Worm (Caenorhabditis elegans) whole organism, late embryonic: ENCODE results near the gene slcf-1.

Source experiments
- C38D4.7 ChIP-seq: fragments of 200-800 bp; sonication (Bioruptor generic); optimal IDR thresholded peaks from 2 replicates; lab custom pipeline; 2018; ENCODE audit warnings: mild to moderate bottlenecking, missing genetic modification characterization, moderate library complexity, missing compliant biosample characterization
- F13H6.1 ChIP-seq: sonication (generic microtip); optimal IDR thresholded peaks from 2 replicates; lab custom pipeline; 2016; ENCODE audit warnings: missing genetic modification characterization, missing compliant biosample characterization
- K09A11.1 ChIP-seq: sonication (generic microtip); optimal IDR thresholded peaks from 2 replicates; lab custom pipeline; 2017; ENCODE audit warnings: antibody characterized with exemption, mild to moderate bottlenecking, missing genetic modification characterization, missing compliant biosample characterization; ENCODE audit not compliant: insufficient read depth
- Y22D7AL.16 ChIP-seq: sonication (generic microtip); optimal IDR thresholded peaks from 2 replicates; lab custom pipeline; 2016; ENCODE audit warnings: missing genetic modification characterization, missing compliant biosample characterization
- ahr-1 ChIP-seq: sonication (generic microtip); optimal IDR thresholded peaks from 2 replicates; lab custom pipeline; 2016; ENCODE audit warnings: missing genetic modification characterization, missing compliant biosample characterization
- ceh-14 ChIP-seq: sonication (generic microtip); optimal IDR thresholded peaks from 2 replicates; lab custom pipeline; 2016; ENCODE audit warnings: missing genotype, missing genetic modification characterization, missing compliant biosample characterization
- ceh-18 ChIP-seq: sonication (generic microtip); optimal IDR thresholded peaks from 2 replicates; lab custom pipeline; 2016; ENCODE audit warnings: missing genetic modification characterization, missing compliant biosample characterization
- ceh-2 ChIP-seq: sonication (generic microtip); optimal IDR thresholded peaks from 2 replicates; lab custom pipeline; 2016; ENCODE audit warnings: missing genotype, missing genetic modification characterization, missing compliant biosample characterization
- ceh-22 ChIP-seq: sonication (generic microtip); optimal IDR thresholded peaks from 2 replicates; lab custom pipeline; 2017; ENCODE audit warnings: missing biosample characterization, missing genetic modification characterization
- ceh-24 ChIP-seq: sonication (generic microtip); optimal IDR thresholded peaks from 2 replicates; lab custom pipeline; 2016; ENCODE audit warnings: mild to moderate bottlenecking, missing genetic modification characterization, missing compliant biosample characterization
- ceh-34 ChIP-seq: sonication (generic microtip); optimal IDR thresholded peaks from 2 replicates; lab custom pipeline; 2016; ENCODE audit warnings: mild to moderate bottlenecking, missing genetic modification characterization, missing compliant biosample characterization
- ceh-45 ChIP-seq: fragments of 200-800 bp; sonication (Bioruptor generic); IDR thresholded peaks from 2 replicates; pipeline ENCODE4 v1.3.6; 2022; ENCODE audit warnings: missing genetic modification reagents, missing genetic modification characterization, missing compliant biosample characterization
- dmd-4 ChIP-seq: sonication (generic microtip); optimal IDR thresholded peaks from 2 replicates; lab custom pipeline; 2016; ENCODE audit warnings: borderline replicate concordance, missing genetic modification characterization, missing compliant biosample characterization
- elt-2 ChIP-seq: sonication (generic microtip); optimal IDR thresholded peaks from 2 replicates; lab custom pipeline; 2016; ENCODE audit warnings: missing genetic modification reagents, missing genetic modification characterization, missing compliant biosample characterization
- eyg-1 ChIP-seq: sonication (generic microtip); optimal IDR thresholded peaks from 2 replicates; lab custom pipeline; 2016; ENCODE audit warnings: missing genotype, missing genetic modification characterization, missing compliant biosample characterization
- fax-1 ChIP-seq: sonication (generic microtip); optimal IDR thresholded peaks from 2 replicates; lab custom pipeline; 2016; ENCODE audit warnings: missing genotype, missing genetic modification characterization, missing compliant biosample characterization
- fkh-10 ChIP-seq: fragments of 150-350 bp; optimal IDR thresholded peaks from 2 replicates; lab custom pipeline; 2014; ENCODE audit warnings: missing biosample characterization, missing genetic modification reagents, missing genetic modification characterization
- fkh-6 ChIP-seq: sonication (generic microtip); optimal IDR thresholded peaks from 2 replicates; lab custom pipeline; 2016; ENCODE audit warnings: missing genetic modification characterization, missing compliant biosample characterization
- gmeb-2 ChIP-seq: sonication (generic microtip); optimal IDR thresholded peaks from 2 replicates; lab custom pipeline; 2016; ENCODE audit warnings: missing genetic modification characterization, inconsistent platforms, missing compliant biosample characterization
- hlh-15 ChIP-seq: sonication (generic microtip); optimal IDR thresholded peaks from 2 replicates; lab custom pipeline; 2016; ENCODE audit warnings: missing genetic modification characterization, missing compliant biosample characterization
- lin-11 ChIP-seq: fragments of 200-800 bp; sonication (Bioruptor generic); optimal IDR thresholded peaks from 2 replicates; lab custom pipeline; 2018; ENCODE audit warnings: mild to moderate bottlenecking, missing genetic modification characterization, missing compliant biosample characterization
- mec-3 ChIP-seq: sonication (generic microtip); optimal IDR thresholded peaks from 2 replicates; lab custom pipeline; 2016; ENCODE audit warnings: borderline replicate concordance, missing genetic modification characterization, missing compliant biosample characterization
- nhr-11 ChIP-seq: fragments of 150-350 bp; optimal IDR thresholded peaks from 2 replicates; lab custom pipeline; 2014; ENCODE audit warnings: missing biosample characterization, missing genetic modification characterization
- nhr-232 ChIP-seq: sonication (generic microtip); optimal IDR thresholded peaks from 2 replicates; lab custom pipeline; 2016; ENCODE audit warnings: missing genetic modification characterization, missing compliant biosample characterization
- odd-2 ChIP-seq: sonication (generic microtip); optimal IDR thresholded peaks from 2 replicates; lab custom pipeline; 2017; ENCODE audit warnings: antibody characterized with exemption, mild to moderate bottlenecking, missing genetic modification characterization, missing compliant biosample characterization
- pag-3 ChIP-seq: sonication (generic microtip); optimal IDR thresholded peaks from 2 replicates; lab custom pipeline; 2016; ENCODE audit warnings: missing compliant biosample characterization, missing genetic modification characterization, borderline replicate concordance
- pat-9 ChIP-seq: fragments of 200-800 bp; sonication (Bioruptor generic); optimal IDR thresholded peaks from 2 replicates; lab custom pipeline; 2018; ENCODE audit warnings: mild to moderate bottlenecking, missing genetic modification characterization, moderate library complexity, missing compliant biosample characterization
- pax-1 ChIP-seq: fragments of 150-350 bp; optimal IDR thresholded peaks from 2 replicates; lab custom pipeline; 2014; ENCODE audit warnings: missing biosample characterization, missing genetic modification characterization
- pqm-1 ChIP-seq: sonication (generic microtip); optimal IDR thresholded peaks from 2 replicates; lab custom pipeline; 2016; ENCODE audit warnings: missing genetic modification characterization, missing compliant biosample characterization
- pros-1 ChIP-seq: fragments of 150-350 bp; optimal IDR thresholded peaks from 2 replicates; lab custom pipeline; 2014; ENCODE audit warnings: missing biosample characterization, missing genetic modification reagents, missing genetic modification characterization
- ref-2 ChIP-seq: sonication (generic microtip); optimal IDR thresholded peaks from 2 replicates; lab custom pipeline; 2016; ENCODE audit warnings: missing genetic modification characterization, missing compliant biosample characterization
- sox-2 ChIP-seq: fragments of 200-800 bp; sonication (Bioruptor generic); IDR thresholded peaks from 2 replicates; pipeline ENCODE4 v1.3.6; 2022; ENCODE audit warnings: missing genetic modification reagents, missing genetic modification characterization, missing compliant biosample characterization
- unc-3 ChIP-seq, 2 experiments: fragments of 200-800 bp in 1 of 2; sonication (Bioruptor generic) in 1 of 2; sonication (generic microtip) in 1 of 2; conservative IDR thresholded peaks in 1 of 2; optimal IDR thresholded peaks in 1 of 2; 2 replicates each; pipeline versions ENCODE4 v1.3.6 to Lab custom; 2016 to 2022; ENCODE audit warnings: missing compliant biosample characterization in 2 of 2, missing genetic modification characterization in 2 of 2, missing genetic modification reagents in 1 of 2
- unc-55 ChIP-seq: sonication (generic microtip); optimal IDR thresholded peaks from 2 replicates; lab custom pipeline; 2017; ENCODE audit warnings: missing biosample characterization, missing genetic modification reagents, missing genetic modification characterization
- unc-86 ChIP-seq: sonication (generic microtip); optimal IDR thresholded peaks from 2 replicates; lab custom pipeline; 2016; ENCODE audit warnings: missing genetic modification characterization, missing compliant biosample characterization
- zip-5 ChIP-seq: sonication (generic microtip); optimal IDR thresholded peaks from 2 replicates; lab custom pipeline; 2016; ENCODE audit warnings: missing genetic modification characterization, missing compliant biosample characterization
- ztf-16 ChIP-seq: sonication (generic microtip); optimal IDR thresholded peaks from 2 replicates; lab custom pipeline; 2017; ENCODE audit warnings: missing genetic modification characterization, missing compliant biosample characterization

Gene slcf-1

DNA sequence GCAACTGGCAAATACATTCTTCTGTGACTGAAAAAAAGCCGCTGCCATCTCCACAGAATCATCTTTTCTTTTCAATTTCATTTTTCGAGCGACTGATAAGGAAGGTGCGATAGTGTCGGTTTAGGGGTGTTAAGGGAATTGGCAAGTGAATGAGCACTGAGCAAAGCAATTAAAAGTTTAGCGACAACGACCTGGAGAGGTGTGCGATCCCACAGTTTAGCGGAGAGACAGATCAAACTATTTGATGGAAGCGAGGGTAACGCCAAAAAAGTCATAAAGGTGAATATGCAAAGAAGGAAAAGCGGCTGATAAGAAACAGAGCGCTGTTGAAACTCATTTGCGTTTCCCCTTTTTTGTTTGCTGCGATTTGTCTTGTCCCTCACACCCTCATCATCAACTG lies at the start of gene slcf-1, which contains the start of gene F14F3.5:
Gene slcf-1 (plus strand): TSS at position 302 of the 400 bp plus-strand sequence.
Gene F14F3.5 (minus strand): TSS at position 234 of the 400 bp plus-strand sequence.
- peak; percentile 42 for TF ChIP-seq elt-2 (tag; lab: Kevin White, UChicago)
- TF ChIP-seq pros-1 (tag; lab: Kevin White, UChicago): no peak
- TF ChIP-seq pag-3: no peak
- no peak for TF ChIP-seq ceh-34 (tag; lab: Kevin White, UChicago)
- no peak for TF ChIP-seq K09A11.1
- no peak for TF ChIP-seq eyg-1

DNA sequence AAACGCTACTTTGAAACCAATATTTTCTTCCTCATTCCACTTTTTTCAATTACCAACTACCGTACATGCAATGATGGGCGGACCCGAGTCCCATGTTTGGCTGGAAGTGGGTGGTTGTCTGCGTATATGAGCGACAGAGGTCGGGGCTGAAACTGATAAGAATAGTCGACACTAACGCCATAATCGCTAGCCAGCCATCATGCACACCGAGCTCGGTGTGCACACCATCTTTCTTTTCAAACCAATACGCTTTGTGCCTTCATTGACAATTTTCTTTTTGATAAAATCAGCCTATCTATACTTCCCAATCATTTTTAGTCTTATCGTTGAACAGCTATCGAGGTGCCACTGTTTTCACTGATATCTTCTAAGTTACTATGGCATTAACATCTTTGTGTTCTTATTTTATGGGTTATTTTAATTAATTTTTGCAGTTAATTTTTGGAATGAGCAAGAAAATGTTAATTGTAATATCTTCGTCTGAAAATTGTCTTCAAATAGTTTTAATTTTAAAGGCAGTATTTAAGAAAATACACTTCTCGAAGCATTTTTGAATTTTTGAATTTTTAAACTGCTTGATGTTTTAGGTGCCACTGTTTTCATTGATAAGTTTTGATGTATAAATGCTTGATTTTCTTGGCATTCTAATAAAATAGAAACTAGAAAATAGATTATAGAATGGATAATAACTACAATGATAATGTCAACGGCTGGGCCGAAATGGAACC lies 48.4 kb upstream of the slcf-1 start, which contains the start of gene elt-2:
Gene elt-2 (plus strand): TSS at position 678 of the 728 bp plus-strand sequence.
- TF ChIP-seq dmd-4 (tag; lab: Kevin White, UChicago) (no peak), pqm-1 (tag; lab: Kevin White, UChicago) (peak; percentile 3), mec-3 (tag; lab: Kevin White, UChicago) (no peak), nhr-232 (no peak)

DNA sequence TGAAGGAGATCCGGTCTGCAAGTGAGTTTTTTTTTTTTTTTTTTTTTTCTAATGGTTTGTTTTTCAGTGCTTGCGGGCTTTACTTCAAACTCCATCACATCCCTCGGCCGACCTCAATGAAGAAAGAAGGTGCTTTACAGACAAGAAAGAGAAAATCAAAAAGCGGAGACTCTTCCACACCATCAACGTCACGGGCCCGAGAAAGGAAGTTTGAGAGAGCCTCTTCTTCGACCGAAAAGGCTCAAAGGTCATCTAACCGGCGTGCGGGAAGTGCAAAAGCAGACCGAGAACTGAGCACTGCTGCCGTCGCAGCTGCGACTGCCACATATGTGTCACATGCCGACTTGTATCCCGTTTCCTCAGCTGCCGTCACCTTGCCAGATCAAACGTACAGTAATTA lies 46.8 kb upstream of the slcf-1 start:
- TF ChIP-seq lin-11 (tag; lab: Kevin White, UChicago) (no peak), pax-1 (no peak), nhr-11 (tag; lab: Kevin White, UChicago) (no peak), gmeb-2 (tag; lab: Kevin White, UChicago) (no peak), unc-3 (GFP tag; conservative IDR thresholded peaks at IDR 0.05; lab: Robert Waterston, UW) (no peak), unc-3 (tag; optimal IDR thresholded peaks at IDR 0.05; lab: Kevin White, UChicago) (no peak), dmd-4 (tag; lab: Kevin White, UChicago) (no peak), unc-86 (no peak), fax-1 (tag; lab: Kevin White, UChicago) (no peak), elt-2 (tag; lab: Kevin White, UChicago) (no peak), ref-2 (tag; lab: Kevin White, UChicago) (no peak), F13H6.1 (tag; lab: Kevin White, UChicago) (no peak), mec-3 (tag; lab: Kevin White, UChicago) (no peak), ceh-24 (no peak), ztf-16 (tag; lab: Kevin White, UChicago) (no peak), ceh-14 (tag; lab: Kevin White, UChicago) (no peak), fkh-6 (tag; lab: Kevin White, UChicago) (no peak), odd-2 (no peak)
- TF ChIP-seq, all 69 proteins: peak for 0

DNA sequence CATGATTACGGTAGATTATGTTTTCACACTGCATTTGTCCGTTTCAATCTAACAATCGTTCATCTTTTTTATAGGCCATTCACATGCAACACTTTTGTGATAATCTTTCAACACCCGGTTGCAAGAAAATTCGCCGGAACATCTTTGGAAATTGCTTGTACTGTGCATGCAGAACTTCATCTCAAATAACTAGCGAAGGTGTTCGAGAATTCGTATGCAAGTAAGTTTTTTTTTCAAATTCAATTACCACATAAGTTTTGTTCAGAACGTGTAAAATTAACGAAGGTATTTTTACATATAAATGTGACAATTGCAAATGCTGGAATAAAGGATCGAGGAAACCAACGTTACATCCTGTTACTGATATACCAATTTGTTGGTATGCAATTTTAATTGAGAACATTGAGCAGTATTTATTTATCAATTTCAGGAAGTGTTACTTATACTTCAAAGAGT lies 43.8 kb upstream of the slcf-1 start, which contains the start of gene C33D3.3:
Gene C33D3.3 (plus strand): TSS at position 51 of the 456 bp plus-strand sequence.
- TF ChIP-seq pros-1 (tag; lab: Kevin White, UChicago): no peak
- TF ChIP-seq sox-2 (GFP tag; lab: Robert Waterston, UW): no peak
- TF ChIP-seq F13H6.1 (tag; lab: Kevin White, UChicago): no peak
- no peak for TF ChIP-seq ceh-24
- TF ChIP-seq ceh-22: no peak
- TF ChIP-seq ceh-34 (tag; lab: Kevin White, UChicago): no peak
- TF ChIP-seq K09A11.1: no peak
- TF ChIP-seq unc-55 (GFP tag; lab: Kevin White, UChicago): no peak
- no peak for TF ChIP-seq ref-2 (tag; lab: Kevin White, UChicago)
- TF ChIP-seq ceh-45 (GFP tag; lab: Robert Waterston, UW): no peak
- TF ChIP-seq ceh-2 (tag; lab: Kevin White, UChicago): no peak
- TF ChIP-seq hlh-15 (tag; lab: Kevin White, UChicago): no peak
- TF ChIP-seq pqm-1 (tag; lab: Kevin White, UChicago): no peak
- no peak for TF ChIP-seq pax-1
- no peak for TF ChIP-seq C38D4.7 (GFP tag; lab: Kevin White, UChicago)
- TF ChIP-seq, all 69 proteins: peak for 0

DNA sequence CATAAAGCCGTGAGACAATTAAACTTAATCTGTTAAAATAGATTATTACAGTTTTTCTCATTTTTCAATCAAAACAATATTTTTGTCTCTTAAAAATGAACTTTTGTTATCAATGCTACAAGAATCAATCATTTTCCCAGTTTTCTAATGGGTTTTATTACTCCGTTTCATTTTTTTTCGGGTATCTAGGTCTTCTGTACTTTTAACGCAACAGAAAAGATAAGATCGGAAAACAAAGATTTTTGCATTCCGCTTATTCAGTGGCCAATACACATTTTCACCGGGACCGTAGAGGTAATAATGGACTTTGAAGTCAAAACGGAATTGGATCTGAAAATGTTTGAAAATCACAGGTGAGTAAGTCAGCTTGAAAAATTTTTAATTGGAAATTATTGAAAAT lies 40.3 kb upstream of the slcf-1 start, which contains the start of gene C33D3.4:
Gene C33D3.4 (plus strand): TSS at position 301 of the 400 bp plus-strand sequence.
- TF ChIP-seq unc-55 (GFP tag; lab: Kevin White, UChicago) (no peak), pax-1 (no peak), ahr-1 (tag; lab: Kevin White, UChicago) (no peak), fkh-10 (GFP tag; lab: Kevin White, UChicago) (no peak), ceh-18 (tag; lab: Kevin White, UChicago) (no peak), Y22D7AL.16 (tag; lab: Kevin White, UChicago) (no peak), ceh-22 (no peak), pat-9 (tag; lab: Kevin White, UChicago) (no peak), zip-5 (tag; lab: Kevin White, UChicago) (no peak), ref-2 (tag; lab: Kevin White, UChicago) (no peak)
